Worm (Caenorhabditis elegans): ENCODE measurements around the gene C01G10.6.
A peak's percentile ranks its signal among the peaks of the same experiment; 100 is the strongest.

The C01G10.6 gene

DNA sequence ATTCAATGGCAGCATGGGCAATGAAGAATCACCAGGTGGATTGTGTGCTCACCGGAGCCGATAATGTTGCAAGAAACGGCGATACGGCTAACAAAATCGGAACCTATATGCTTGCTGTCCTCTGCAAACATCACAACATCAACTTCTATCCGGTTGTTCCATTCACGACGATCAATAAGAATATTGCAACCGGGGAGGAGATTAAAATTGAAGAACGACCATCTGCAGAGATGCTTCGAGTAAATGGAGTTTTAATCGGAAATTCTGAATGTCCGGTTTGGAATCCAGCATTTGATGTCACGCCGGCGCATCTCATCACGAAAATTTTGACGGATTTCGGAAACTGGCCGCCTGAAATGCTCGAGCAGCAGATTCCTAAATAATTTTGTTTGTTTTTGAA, 3.8 kb upstream of the C01G10.6 start (continued):
- TF ChIP-seq dpl-1 (GFP tag; optimal IDR thresholded peaks at IDR 0.05): no peak
- TF ChIP-seq lin-35 (GFP tag; optimal IDR thresholded peaks at IDR 0.05): no peak
- TF ChIP-seq T26A5.8 (tag; optimal IDR thresholded peaks at IDR 0.05): no peak
- no peak for TF ChIP-seq F33H1.4 (GFP tag; IDR thresholded peaks at IDR 0.05)
- peak; percentile 6 for TF ChIP-seq nhr-90 (tag; optimal IDR thresholded peaks at IDR 0.05)
- TF ChIP-seq madf-8 (GFP tag; conservative IDR thresholded peaks at IDR 0.05): no peak
- no peak for TF ChIP-seq ceh-40 (GFP tag; IDR thresholded peaks at IDR 0.05)
- TF ChIP-seq nhr-80 (tag; optimal IDR thresholded peaks at IDR 0.05): no peak
- no peak for TF ChIP-seq mes-4 (tag; optimal IDR thresholded peaks at IDR 0.05)
- peak; percentile 9 for TF ChIP-seq ztf-26 (tag; optimal IDR thresholded peaks at IDR 0.05)
- TF ChIP-seq lir-1 (GFP tag; conservative IDR thresholded peaks at IDR 0.05): no peak
- TF ChIP-seq attf-5 (GFP tag; optimal IDR thresholded peaks at IDR 0.05): peak; percentile 14
- TF ChIP-seq rpc-1 (optimal IDR thresholded peaks at IDR 0.05): no peak
- TF ChIP-seq rpc-1 (tag; optimal IDR thresholded peaks at IDR 0.05): no peak
- no peak for TF ChIP-seq C06A6.2 (GFP tag; conservative IDR thresholded peaks at IDR 0.05)
- no peak for TF ChIP-seq ztf-25 (GFP tag; IDR thresholded peaks at IDR 0.05)
- TF ChIP-seq hlh-26 (GFP tag; conservative IDR thresholded peaks at IDR 0.05): no peak
- peak; percentile 58; the same call in 1 of the 2 replicates for TF ChIP-seq madf-3 (GFP tag; IDR thresholded peaks at IDR 0.05)
- no peak for TF ChIP-seq Y67H2A.10 (GFP tag; conservative IDR thresholded peaks at IDR 0.05)
- TF ChIP-seq attf-6 (GFP tag; IDR thresholded peaks at IDR 0.05): peak; percentile 57
- TF ChIP-seq F49E8.2 (tag; optimal IDR thresholded peaks at IDR 0.05; ENCODE audit: insufficient read depth): no peak
- peak; percentile 51; the same call in 1 of the 2 replicates for TF ChIP-seq mcd-1 (GFP tag; IDR thresholded peaks at IDR 0.05)
- TF ChIP-seq ztf-6 (GFP tag; IDR thresholded peaks at IDR 0.05): no peak
- TF ChIP-seq die-1 (tag; optimal IDR thresholded peaks at IDR 0.05): peak; percentile 5
- no peak for TF ChIP-seq F39B2.1 (GFP tag; IDR thresholded peaks at IDR 0.05)
- no peak for TF ChIP-seq snpc-1.3 (tag; optimal IDR thresholded peaks at IDR 0.05; ENCODE audit: insufficient read depth)
- TF ChIP-seq ama-1 (optimal IDR thresholded peaks at IDR 0.05): peak; percentile 68
- TF ChIP-seq ama-1 (GFP tag; optimal IDR thresholded peaks at IDR 0.05): peak in 1 of 2 experiments; percentile 80
- no peak for TF ChIP-seq B0035.1 (tag; optimal IDR thresholded peaks at IDR 0.05)
- no peak for TF ChIP-seq ceh-79 (tag; optimal IDR thresholded peaks at IDR 0.05)

ce11 chrV:15085335-15085800, 2.1 kb upstream of the C01G10.6 start, which contains the start of the genes ahsa-1 and C01G10.7:
Gene ahsa-1, minus strand, starts transcription at chrV:15085385.
Gene C01G10.7, plus strand, starts transcription at chrV:15085747.
- TF ChIP-seq ekl-4 (GFP tag; IDR thresholded peaks at IDR 0.05) (peak; percentile 88), fkh-3 (tag; optimal IDR thresholded peaks at IDR 0.05) (no peak), F52B5.7 (tag; optimal IDR thresholded peaks at IDR 0.05) (no peak), attf-6 (GFP tag; IDR thresholded peaks at IDR 0.05) (no peak), aptf-3 (GFP tag; IDR thresholded peaks at IDR 0.05) (no peak), ztf-25 (GFP tag; IDR thresholded peaks at IDR 0.05) (peak; percentile 71; the same call in 1 of the 2 replicates), K12H6.12 (tag; optimal IDR thresholded peaks at IDR 0.05) (peak; percentile 70), atf-7 (tag; optimal IDR thresholded peaks at IDR 0.05) (peak; percentile 63), Y53G8AR.9 (GFP tag; conservative IDR thresholded peaks at IDR 0.05) (peak; percentile 76; the same call in 1 of the 2 replicates), nfya-1 (tag; optimal IDR thresholded peaks at IDR 0.05; ENCODE audit: borderline replicate concordance, insufficient read depth) (no peak), snpc-1.1 (tag; optimal IDR thresholded peaks at IDR 0.05; ENCODE audit: insufficient read depth) (peak; percentile 74), lin-40 (tag; optimal IDR thresholded peaks at IDR 0.05) (no peak), B0035.1 (tag; optimal IDR thresholded peaks at IDR 0.05) (peak; percentile 41), lin-35 (GFP tag; optimal IDR thresholded peaks at IDR 0.05) (no peak), K11D2.4 (GFP tag; IDR thresholded peaks at IDR 0.05) (0 out of 2 replicates have a peak, but pooled peaks have one; percentile 55), chd-7 (tag; optimal IDR thresholded peaks at IDR 0.05) (no peak), T26A5.8 (tag; optimal IDR thresholded peaks at IDR 0.05) (no peak), Y56A3A.18 (GFP tag; IDR thresholded peaks at IDR 0.05) (no peak), ceh-79 (tag; optimal IDR thresholded peaks at IDR 0.05) (peak; percentile 13), cebp-2 (GFP tag; IDR thresholded peaks at IDR 0.05) (no peak), mxl-1 (tag; optimal IDR thresholded peaks at IDR 0.05) (no peak), xnd-1 (tag; optimal IDR thresholded peaks at IDR 0.05) (peak; percentile 19), ZK185.1 (tag; optimal IDR thresholded peaks at IDR 0.05; ENCODE audit: poor library complexity, severe bottlenecking) (peak; percentile 97), lin-26 (GFP tag; IDR thresholded peaks at IDR 0.05) (0 out of 2 replicates have a peak, but pooled peaks have one; percentile 8), dox-1 (GFP tag; IDR thresholded peaks at IDR 0.05) (peak; percentile 93), nhr-90 (tag; optimal IDR thresholded peaks at IDR 0.05) (no peak)

All from whole organism, young adult.